Fruit fly (Drosophila melanogaster) ovary, adult (tissue): ENCODE measurements around the gene abd-A.

Experiments
- CG17801 ChIP-seq: fragments of 200-800 bp; optimal IDR thresholded peaks from 2 replicates; lab custom pipeline; 2019; ENCODE audit warnings: missing biosample characterization, mild to moderate bottlenecking, missing genetic modification characterization, moderate library complexity; ENCODE audit not compliant: partially characterized antibody

Gene abd-A

DNA sequence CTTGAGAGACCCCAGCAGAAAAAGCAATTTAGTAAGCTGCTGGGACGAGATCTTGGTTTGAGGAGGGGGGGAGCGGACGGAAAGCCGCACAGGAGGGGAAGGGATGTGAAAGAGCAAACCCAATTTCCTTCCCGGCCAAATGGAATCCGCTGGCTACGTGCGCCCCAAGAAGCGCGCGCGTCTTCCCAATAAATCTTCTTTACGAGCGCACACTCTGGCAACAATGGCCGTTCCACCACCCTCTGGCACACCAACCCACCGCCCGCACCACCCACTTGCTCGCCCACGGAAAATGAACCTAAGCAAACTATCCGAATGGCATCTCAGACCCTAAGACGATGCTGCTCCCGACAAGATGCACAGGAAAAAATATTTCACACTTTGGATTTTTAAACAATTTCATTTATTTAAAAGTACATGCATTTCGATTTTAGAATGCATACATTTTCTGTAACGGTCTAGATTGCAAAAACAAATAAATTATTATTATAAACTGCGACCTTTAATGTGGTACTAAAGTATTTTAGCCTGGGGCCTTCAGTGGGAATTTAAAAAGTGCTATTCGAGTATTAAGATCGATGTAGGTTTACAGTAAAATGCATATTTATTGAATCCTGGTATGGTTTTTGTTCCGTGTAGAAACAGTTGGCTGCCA, 35.8 kb downstream of the abd-A start:
- TF ChIP-seq CG17801 (GFP tag; lab: Kevin White, UChicago): no peak

DNA sequence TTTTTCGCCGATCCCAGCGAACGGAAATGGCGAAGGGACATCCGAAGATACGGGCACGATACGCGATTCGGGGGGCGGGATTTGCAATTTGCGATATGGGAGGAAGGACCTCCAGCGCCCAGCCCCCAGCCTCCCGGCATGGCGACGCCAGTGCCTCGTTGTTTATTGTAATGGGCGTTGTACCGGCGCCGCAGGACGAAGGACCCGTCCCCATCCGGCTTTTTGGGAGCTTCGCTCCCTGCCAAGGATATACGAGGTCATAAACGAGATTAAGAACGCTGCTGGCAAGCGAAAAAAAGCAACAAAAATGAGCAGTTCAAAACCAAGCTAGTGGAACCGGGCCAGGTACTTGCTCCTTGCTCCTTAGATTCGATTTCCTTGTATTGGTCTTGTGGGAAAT, 37.3 kb downstream of the abd-A start:
- no peak for TF ChIP-seq CG17801 (GFP tag; lab: Kevin White, UChicago)

DNA sequence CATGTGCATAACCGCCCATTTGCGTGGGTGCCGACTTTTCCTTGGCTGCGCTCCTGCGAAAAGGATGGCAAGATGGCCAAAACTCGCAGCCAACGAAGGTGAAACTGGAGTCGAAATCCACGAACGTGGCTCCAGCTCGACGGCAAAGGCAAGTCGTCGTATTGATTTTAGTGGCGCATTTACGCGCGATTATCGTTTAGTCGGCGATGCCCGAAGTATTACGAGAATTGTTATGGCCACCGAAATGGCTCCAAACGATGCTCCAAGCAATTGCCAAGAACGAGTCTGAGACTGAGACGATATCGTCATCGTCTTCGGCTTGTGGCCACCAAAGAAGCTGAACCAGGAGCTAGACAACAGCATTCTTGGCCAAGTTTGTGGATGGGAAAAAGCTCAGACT, 38.2 kb downstream of the abd-A start:
- TF ChIP-seq CG17801 (GFP tag; lab: Kevin White, UChicago): no peak

DNA sequence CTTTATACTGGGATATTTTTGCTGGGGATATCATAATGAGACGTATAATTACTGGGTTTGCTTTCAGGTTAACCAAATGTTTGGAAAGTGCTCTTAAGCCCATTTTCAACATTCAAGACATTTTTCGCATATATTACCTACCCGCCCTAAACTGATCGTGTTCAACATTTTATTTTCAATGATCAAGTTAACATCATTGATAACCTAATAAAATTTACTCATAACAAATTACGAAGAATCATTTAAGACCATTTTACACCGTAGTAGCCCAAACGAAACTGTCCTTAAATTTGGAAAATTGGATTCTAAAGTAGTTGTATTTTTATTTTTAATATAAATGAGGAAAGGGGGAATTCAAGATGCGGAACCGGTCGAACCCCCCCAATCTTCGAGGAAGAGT, 41.8 kb downstream of the abd-A start, which contains the start of gene Glut3:
Glut3 (plus strand) TSS at position 301 of the 400 bp plus-strand sequence.
- TF ChIP-seq CG17801 (GFP tag; lab: Kevin White, UChicago): no peak

DNA sequence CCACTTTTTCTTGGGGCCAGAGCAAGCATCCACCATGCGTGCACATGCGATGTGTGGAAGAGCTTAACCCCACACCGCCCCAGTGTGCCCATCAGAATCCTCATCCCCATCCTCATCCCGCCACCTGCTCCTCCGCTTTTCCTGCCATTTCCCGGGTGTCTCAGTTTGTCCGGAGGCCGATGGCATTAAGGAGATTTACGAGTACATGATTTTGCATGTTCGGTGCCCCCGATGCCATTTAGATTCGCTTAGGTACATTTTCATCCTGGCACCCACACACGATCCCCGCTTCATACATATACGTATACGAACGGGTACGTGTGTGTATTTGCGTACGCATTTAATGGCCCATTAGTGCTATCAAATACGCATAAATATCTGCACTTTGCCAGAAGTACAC, 42.5 kb downstream of the abd-A start:
- no peak for TF ChIP-seq CG17801 (GFP tag; lab: Kevin White, UChicago)

DNA sequence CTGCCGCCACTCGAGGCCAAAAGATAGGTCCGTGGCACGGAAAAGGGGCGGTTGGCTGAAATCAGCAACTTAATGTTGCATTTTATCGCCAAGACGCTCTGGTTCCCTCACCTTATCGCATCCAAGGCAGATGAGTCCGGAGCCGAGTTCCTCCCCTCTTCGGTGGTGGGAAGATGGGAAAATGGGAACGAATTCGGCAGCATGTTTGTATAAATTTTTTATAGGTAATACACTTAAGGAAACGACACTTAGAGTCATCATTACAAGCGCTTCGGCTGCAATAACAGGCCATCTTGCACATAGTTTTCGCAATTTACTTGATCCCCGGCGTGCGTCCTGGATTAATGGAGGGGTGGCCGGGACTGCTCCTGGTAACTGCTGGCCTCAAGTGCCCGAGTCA, 44.8 kb downstream of the abd-A start:
- no peak for TF ChIP-seq CG17801 (GFP tag; lab: Kevin White, UChicago)

DNA sequence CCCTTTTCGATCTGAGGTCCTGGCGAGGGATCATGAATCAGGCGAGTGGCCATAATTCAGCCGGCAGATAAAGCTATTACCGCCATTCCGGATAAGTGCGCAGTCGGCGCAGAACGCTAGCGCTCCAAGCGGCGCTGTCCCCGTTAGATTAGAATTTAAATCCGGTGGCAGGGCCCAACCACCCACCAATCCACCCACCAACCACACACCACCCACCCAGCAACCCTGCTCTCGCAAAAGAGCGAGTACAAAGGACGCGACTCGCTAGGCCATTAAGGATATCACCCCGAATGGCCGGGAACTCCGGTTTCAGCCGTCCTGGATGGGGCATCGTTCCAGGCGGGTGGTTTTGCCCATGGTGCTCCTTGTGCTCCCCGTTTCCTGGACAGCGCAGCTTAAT, 45.9 kb downstream of the abd-A start:
- no peak for TF ChIP-seq CG17801 (GFP tag; lab: Kevin White, UChicago)

DNA sequence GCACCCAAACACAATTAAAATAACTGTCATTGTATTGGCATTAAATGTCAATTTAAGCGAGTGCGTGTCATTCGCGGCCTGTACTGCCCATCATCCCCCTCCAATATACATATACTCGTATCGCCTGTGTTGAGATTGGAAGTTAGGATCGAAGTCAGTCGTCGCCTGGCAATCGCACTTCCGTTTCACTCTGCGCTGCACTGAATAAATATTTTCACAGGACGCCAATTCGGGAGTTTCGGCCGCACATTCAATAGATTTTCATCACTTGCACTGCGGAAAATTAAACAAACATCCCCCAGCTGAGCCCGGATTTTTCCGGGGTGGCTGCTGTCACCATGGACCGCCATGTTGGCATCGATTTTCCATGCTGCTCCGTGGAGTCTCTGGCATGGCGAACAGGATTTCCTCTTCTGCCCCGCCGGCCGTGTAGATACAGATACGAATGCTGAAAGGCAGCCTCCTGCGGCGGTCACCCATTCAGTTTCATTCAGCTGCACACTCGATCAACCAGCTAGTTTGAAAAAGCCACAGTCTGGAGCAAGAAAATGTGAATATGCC, 46.6 kb downstream of the abd-A start:
- TF ChIP-seq CG17801 (GFP tag; lab: Kevin White, UChicago): no peak

DNA sequence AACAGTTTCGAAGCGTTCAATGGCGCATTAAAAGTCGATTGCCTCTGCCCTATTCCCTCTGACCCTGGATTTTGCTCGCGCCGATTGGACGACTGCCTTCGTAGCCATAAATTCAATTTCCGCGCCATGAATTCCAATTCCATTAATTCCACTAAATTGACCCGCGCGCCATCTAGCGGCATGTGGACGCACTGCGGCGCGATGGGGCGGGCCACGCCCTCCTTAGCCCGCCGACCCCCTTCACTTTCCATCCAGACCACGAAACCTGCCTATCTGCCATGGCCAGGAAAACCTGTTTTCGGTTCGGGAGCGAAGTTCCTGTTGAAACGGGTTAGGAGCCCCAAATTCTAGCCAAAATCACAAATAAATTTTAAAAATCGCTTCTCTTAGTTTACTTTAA, 47.4 kb downstream of the abd-A start:
- no peak for TF ChIP-seq CG17801 (GFP tag; lab: Kevin White, UChicago)

DNA sequence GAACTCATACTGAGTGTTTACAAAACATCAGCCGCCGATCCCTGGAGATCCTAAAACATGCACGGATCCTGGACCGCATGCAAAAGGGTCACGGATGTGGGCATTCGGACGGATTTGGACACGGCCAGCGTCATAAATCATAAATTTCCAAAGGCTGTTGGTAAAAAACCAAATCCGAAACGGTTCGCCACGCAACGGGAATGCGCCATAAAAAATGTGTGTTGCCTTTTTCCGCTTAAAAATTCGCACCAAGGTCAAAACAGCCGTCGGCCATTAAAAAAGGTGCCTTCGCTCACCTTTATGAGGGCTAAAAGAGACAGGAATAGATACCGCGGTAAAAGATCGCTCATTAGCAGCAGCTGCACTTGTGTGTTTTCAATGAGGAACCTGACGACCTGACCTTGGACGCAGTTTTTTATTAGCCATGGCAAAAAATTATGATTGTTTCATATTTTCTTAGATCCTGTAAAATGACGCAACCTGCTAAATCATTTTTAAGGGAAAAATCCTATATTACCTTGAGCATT, 56.6 kb downstream of the abd-A start:
- no peak for TF ChIP-seq CG17801 (GFP tag; lab: Kevin White, UChicago)

DNA sequence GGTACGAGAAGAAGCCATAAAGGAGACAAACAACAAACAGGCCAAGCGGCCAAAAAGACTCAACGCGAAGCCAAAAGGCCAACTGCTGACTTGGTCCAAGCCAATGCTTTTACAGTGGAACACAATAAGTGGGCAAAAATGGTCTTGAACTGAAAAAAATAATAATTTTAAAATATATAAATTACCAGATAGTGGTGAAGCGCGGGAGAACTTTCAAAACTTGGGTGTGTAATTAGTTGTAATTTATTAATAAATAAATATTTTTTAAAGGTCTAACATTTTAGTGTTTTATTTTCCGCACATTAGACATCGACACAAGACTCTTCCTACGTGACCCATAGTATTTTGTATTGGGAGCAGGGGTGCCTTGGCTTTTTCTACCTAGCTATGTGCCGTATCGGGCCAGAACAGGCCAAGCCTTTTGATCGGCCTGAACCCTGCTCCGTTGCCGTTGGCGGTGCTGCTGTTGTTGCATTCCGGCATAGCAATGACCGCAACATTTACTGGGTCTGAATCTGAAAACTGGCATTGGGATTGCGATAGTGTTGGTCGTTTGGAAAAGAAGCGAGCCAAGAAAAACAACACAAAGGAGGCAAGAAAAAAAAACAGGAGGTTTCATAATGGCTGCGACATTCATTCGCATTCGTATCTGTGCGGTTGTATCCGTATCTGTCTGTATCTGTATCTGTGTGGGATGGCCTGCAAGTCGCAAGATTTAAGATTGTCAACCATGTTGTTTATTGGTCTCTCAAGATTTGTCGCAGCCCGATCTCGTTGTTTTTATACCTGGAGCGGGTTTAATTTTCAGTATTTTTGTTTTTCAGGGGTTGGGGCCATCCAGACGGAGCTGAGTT, 58.0 kb downstream of the abd-A start:
- TF ChIP-seq CG17801 (GFP tag; lab: Kevin White, UChicago): no peak

DNA sequence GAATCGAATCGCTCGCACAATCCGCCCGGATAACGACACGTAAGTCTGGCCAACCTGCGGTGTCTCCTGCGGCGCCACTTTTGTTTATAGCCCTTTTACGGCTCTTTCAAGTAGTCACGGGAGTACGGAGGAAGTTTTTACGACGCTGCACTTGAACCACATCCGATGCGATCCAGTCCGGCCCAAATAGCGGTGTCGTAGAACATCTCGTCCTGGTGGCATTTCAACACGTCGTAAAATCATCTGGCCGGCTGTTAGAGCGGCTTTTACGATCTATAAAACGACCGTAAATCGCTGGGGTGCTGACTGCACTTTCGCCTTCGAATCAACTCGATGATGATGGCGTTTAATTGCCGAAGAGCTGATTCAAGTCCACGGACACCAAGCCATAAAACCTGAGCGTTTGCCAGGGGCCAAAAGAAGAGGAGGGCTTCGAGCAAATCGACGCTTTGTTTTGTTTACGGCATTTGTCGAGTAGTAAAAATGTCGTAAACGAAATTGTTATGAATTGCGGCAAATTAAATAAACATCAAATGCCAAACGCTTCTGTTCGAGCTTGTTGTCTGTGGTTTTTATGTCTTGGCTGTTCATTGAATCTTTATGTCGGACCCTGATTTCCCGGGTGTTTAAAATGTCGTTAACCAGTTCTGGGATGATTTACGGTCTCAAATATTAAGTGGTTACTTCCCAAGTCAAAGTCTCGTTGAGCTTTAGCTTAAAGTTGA, 59.0 kb downstream of the abd-A start:
- no peak for TF ChIP-seq CG17801 (GFP tag; lab: Kevin White, UChicago)

DNA sequence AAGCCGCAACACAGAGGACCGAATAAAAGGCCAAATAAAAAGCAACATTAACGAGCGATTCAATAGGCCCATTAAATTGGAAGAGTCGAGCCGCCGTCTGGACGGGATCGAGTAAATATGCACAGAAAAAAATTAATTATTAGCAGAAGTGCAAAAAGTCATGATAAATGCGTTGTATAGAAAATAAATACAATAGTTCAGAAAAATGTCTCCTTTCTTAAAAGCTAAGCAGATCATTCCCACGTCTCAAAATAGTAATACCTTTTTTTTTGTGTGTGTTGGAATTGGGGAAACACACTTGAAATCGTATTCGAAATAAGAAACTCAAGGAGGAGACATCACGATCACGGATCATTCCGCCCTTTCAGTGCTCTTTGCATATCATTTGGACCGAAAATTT, 60.4 kb downstream of the abd-A start:
- TF ChIP-seq CG17801 (GFP tag; lab: Kevin White, UChicago): no peak

DNA sequence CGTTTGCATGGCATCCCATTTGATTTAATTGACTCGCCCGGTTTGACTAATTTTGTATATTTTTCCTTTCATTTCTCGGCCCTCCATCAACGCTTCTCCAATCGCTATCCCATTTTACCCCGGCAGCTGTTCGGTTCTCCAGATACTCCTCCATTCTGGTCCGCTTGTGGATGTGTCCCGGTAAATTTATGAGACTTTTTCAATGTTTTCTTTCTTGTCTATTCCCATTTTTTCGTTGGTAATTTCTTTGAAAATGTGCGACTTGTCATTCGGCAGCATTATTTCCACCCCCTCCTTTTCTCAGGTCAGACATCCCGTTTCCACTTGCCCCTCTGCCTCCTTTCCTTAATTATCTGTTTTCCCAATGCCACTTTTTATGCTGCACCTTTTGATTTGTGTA, 64.1 kb downstream of the abd-A start:
- no peak for TF ChIP-seq CG17801 (GFP tag; lab: Kevin White, UChicago)

DNA sequence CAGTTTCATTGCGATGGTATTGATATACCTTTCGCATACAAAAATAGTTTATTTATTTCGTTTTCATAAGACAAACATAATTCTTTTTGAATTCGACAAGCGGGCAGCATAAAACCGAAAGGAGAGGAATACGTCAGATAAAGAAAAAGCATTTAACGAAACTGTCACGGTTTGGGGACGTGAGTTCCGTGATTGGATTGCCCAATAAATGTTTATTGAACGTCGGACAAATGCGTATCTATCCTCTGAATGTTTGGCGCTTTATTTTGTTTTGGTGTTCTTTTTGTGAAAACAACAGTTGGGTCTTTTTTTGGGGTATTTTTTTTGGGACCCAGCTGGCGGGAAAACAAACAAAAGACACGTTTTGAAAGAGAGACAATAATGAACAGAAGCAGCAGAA, 64.7 kb downstream of the abd-A start:
- no peak for TF ChIP-seq CG17801 (GFP tag; lab: Kevin White, UChicago)
